Fruit fly (Drosophila melanogaster) whole organism, adult: Measurements from ENCODE around the gene GXIVsPLA2.

Experiments used
- CG12768 ChIP-seq: fragments of 200-800 bp; sonication (Bioruptor generic); optimal IDR thresholded peaks from 2 replicates; lab custom pipeline; 2017; ENCODE audit warnings: missing biosample characterization, missing genetic modification characterization, mild to moderate bottlenecking, moderate library complexity, missing genetic modification reagents
- CG1620 ChIP-seq: fragments of 200-800 bp; sonication (Bioruptor generic); optimal IDR thresholded peaks from 2 replicates; lab custom pipeline; 2016; ENCODE audit warnings: missing biosample characterization, missing genetic modification characterization
- CG33017 ChIP-seq: fragments of 200-800 bp; sonication (Bioruptor generic); optimal IDR thresholded peaks from 2 replicates; lab custom pipeline; 2018; ENCODE audit warnings: missing biosample characterization, mild to moderate bottlenecking, missing genetic modification characterization, moderate library complexity
- Crg-1 ChIP-seq: fragments of 200-800 bp; sonication (Bioruptor generic); optimal IDR thresholded peaks from 2 replicates; lab custom pipeline; 2016; ENCODE audit warnings: missing biosample characterization, missing genetic modification characterization
- bab1 ChIP-seq: fragments of 200-800 bp; sonication (Bioruptor generic); optimal IDR thresholded peaks from 3 replicates; lab custom pipeline; 2019; ENCODE audit warnings: missing biosample characterization, mild to moderate bottlenecking, missing genetic modification characterization, moderate library complexity
- pad ChIP-seq: fragments of 200-800 bp; sonication (Bioruptor generic); optimal IDR thresholded peaks from 3 replicates; lab custom pipeline; 2017; ENCODE audit warnings: missing biosample characterization, missing genetic modification characterization, mild to moderate bottlenecking, moderate library complexity, missing genetic modification reagents
- tj ChIP-seq: fragments of 200-800 bp; sonication (Bioruptor generic); optimal IDR thresholded peaks from 3 replicates; lab custom pipeline; 2017; ENCODE audit warnings: missing biosample characterization, mild to moderate bottlenecking, missing genetic modification characterization, moderate library complexity
- toe ChIP-seq: fragments of 200-800 bp; sonication (Bioruptor generic); optimal IDR thresholded peaks from 2 replicates; lab custom pipeline; 2016; ENCODE audit warnings: missing biosample characterization, missing genetic modification characterization

DNA sequence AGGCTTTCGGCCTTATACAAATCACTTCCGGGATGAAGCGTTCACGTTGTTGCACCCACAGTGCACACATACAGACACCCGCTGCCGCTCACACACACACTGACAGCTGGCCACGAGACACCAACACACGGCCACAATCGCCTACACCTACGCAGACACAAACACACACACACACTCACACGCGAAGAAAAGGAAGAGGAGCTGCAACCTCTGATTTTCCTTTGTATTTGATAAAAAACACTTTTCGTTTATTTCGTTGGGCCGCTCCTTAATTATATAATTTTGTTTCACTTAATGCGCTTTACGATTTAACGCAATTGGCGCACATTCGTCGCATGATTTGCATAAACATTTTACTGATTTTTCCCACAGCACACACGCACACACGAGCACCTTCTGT, 30.6 kb upstream of the GXIVsPLA2 start:
- TF ChIP-seq CG33017: no peak
- TF ChIP-seq toe (GFP tag; lab: Kevin White, UChicago): no peak
- TF ChIP-seq pad (GFP tag; lab: Kevin White, UChicago): no peak
- TF ChIP-seq CG1620 (GFP tag; lab: Kevin White, UChicago): no peak
- TF ChIP-seq tj (GFP tag; lab: Kevin White, UChicago): no peak
- TF ChIP-seq Crg-1 (GFP tag; lab: Kevin White, UChicago): no peak
- TF ChIP-seq bab1: no peak
- TF ChIP-seq CG12768 (GFP tag; lab: Kevin White, UChicago): no peak
